Worm (Caenorhabditis elegans) whole organism, young adult: ENCODE data around the gene rml-3.

ENCODE experiments used
- ccch-3 ChIP-seq: fragments of 200-800 bp; sonication (Bioruptor generic); optimal IDR thresholded peaks from 2 replicates; lab custom pipeline; 2018; ENCODE audit warnings: mild to moderate bottlenecking, missing genetic modification characterization, missing compliant biosample characterization
- lsl-1 ChIP-seq: fragments of 200-800 bp; sonication (Bioruptor generic); optimal IDR thresholded peaks from 2 replicates; lab custom pipeline; 2018; ENCODE audit warnings: mild to moderate bottlenecking, missing genetic modification characterization, moderate library complexity, missing compliant biosample characterization

- TF ChIP-seq ccch-3 (GFP tag; lab: Kevin White, UChicago) = no peak
- no peak for TF ChIP-seq lsl-1 (GFP tag; lab: Kevin White, UChicago)
These were observed 32.6 kb downstream of the rml-3 start, which contains the start of gene mtp-18 for ce11 chrX:6206305-6206704.
